Fruit fly (Drosophila melanogaster) Kc167 (cell line): ENCODE data around the gene alpha-Man-Ic.

ENCODE experiments used
- Myc ChIP-seq: fragments of >200 bp; optimal IDR thresholded peaks from 2 replicates; lab custom pipeline; 2017; ENCODE audit warnings: missing external identifiers
- Sin3A ChIP-seq: fragments of >200 bp; optimal IDR thresholded peaks from 2 replicates; lab custom pipeline; 2018; ENCODE audit warnings: missing external identifiers
- h ChIP-seq: fragments of >200 bp; optimal IDR thresholded peaks from 3 replicates; lab custom pipeline; 2018; ENCODE audit warnings: missing external identifiers
- insv ChIP-seq: fragments of >200 bp; optimal IDR thresholded peaks from 3 replicates; lab custom pipeline; 2018; ENCODE audit warnings: missing external identifiers
- psq ChIP-seq: fragments of >200 bp; optimal IDR thresholded peaks from 2 replicates; lab custom pipeline; 2017; ENCODE audit warnings: missing external identifiers
- ttk ChIP-seq: sonication (Bioruptor generic); optimal IDR thresholded peaks from 2 replicates; lab custom pipeline; 2017; ENCODE audit warnings: missing external identifiers

Gene alpha-Man-Ic

DNA sequence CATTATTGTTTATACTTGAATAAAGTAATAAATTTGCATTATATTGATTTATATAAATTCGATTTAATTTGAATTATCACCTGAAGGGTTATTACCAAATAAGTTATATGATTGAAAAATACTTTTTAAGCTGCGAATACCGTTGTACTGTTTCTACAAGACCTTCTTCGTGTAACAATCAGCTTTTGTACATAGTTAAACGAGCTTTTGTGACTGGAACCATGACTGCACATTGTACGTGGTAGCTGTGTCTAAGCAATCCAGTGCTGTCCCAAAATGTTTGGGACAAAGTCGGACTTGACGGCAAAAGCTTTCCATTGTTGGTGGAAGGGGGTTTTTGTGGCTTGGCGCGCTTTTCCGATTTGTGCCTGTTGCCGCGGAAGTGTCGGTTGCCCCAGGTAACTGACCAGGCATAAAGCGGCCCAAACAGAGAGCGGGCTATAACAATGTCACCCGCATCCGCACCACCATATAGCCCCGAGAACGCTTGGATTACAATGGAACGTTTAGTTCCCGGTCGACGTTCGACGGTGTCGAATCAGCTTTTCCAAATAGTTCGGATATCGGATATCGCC lies 22.5 kb downstream of the alpha-Man-Ic start, which contains the start of gene CG31036:
Gene CG31036, plus strand, starts transcription at position 507 of the 575 bp plus-strand sequence.
- TF ChIP-seq Myc: no peak

DNA sequence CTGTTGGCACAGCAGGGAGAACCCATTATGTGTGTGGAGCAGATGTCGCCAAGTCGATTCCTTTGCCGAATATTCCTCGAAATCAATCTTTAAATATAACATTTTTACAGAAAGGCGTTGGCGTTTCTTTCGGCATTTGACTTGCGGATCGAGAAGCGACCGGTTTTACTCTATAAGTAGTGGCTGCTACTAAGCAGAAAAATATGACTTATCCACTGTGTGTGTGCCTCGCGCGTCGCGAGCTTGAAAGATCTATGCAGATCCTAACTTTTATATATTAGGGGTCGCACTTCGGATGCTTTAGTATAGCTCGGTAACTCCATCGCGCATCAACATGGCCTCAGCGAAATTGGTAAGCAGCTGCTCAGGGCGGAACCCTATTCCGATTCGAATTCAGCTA lies 25.0 kb downstream of the alpha-Man-Ic start, which contains the start of gene CG15515:
Gene CG15515, plus strand, starts transcription at position 301 of the 400 bp plus-strand sequence.
- TF ChIP-seq insv: no peak

DNA sequence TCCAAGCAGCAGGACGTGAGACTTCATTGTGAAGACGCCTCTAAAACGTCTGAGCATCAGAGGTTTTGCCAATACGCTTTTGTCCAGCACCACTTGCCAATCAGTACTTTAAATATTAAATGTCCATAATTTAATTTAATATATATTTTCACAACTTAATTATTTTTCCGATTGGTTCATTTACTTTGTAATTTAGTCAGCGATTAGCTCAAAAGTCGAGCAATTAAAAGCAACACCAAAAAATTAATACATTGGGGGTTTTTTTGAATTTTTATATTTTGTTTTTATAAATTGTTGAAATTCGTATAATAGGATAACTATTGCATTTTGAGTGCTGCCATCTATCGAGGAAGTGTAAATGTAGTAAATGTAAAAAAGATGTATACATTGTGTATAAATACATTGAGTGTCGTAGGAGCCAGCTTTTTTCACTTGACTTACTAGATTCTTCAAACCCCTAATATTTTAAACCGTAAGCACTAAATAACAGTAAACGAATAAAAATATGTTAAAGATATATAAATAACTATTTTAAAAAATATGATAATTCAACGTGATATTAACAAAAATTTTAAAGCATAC lies 26.3 kb downstream of the alpha-Man-Ic start, which contains the start of gene CG15517:
Gene CG15517, minus strand, starts transcription at position 51 of the 582 bp plus-strand sequence.
- no peak for TF ChIP-seq ttk (lab: Kevin White, UChicago)
- TF ChIP-seq Myc: no peak
- no peak for TF ChIP-seq psq (lab: Kevin White, UChicago)
- TF ChIP-seq h (lab: Kevin White, UChicago): no peak

DNA sequence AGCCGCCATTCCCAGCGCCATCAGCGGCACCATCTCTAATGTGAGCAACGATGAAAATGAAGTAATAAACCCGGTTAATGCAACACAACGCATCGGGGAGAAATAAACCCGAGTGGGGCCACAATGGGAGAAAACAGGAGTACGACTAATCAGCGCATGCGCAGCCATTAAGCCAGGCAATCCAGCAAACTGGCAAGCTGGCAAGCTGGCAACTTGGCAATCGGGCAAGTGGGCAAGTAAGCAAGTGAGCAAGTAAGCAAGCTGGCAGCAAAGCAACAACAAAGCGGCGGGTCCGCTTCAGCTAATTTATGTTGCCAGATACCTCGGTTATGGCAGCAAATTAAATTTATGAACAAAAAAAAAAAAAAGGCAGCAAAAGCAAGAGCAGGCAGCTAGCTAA lies 30.6 kb downstream of the alpha-Man-Ic start:
- TF ChIP-seq Sin3A (lab: Kevin White, UChicago) (no peak), ttk (lab: Kevin White, UChicago) (no peak), h (lab: Kevin White, UChicago) (no peak), insv (no peak), psq (lab: Kevin White, UChicago) (no peak), Myc (no peak)

DNA sequence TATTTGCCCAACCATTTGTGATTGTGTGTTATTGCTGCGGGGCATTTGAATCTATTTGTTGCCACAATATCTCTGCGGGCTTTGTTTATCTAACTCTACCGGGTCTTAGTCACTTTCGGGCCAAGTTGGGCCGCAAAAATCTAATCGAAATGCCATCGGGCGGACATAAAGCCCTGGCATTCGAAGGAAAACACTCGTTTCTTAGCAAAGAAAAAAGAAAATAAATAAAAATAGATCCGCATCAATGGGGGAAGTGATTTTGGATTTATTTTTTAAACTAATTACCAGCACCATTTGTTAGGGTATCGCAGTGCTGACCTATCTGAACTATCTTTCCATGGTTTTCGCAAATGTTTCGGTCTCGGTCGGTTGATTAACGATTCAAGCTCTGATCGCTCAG lies 31.6 kb downstream of the alpha-Man-Ic start:
- no peak for TF ChIP-seq ttk (lab: Kevin White, UChicago)
- no peak for TF ChIP-seq h (lab: Kevin White, UChicago)
- no peak for TF ChIP-seq Sin3A (lab: Kevin White, UChicago)
- no peak for TF ChIP-seq psq (lab: Kevin White, UChicago)
- TF ChIP-seq insv: no peak
- no peak for TF ChIP-seq Myc

DNA sequence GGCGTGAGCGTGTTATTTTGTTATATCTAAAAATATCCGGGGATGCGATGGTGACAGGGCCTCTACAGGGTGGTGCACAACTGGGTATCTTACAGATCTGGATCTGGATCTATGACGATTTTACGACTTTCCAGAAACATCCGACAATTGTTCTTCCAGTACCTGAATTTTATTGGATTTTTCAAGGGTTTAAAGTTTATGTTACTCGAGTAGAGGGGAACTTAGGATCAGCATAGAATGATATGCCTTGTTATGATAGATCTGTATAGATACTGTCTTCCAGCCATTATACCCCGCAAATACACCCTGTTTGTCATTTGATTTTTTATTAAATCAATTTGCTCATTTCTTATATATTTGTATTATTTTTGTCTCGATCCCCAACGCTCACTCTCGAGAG lies 35.8 kb downstream of the alpha-Man-Ic start:
- TF ChIP-seq h (lab: Kevin White, UChicago) (no peak), ttk (lab: Kevin White, UChicago) (no peak), Sin3A (lab: Kevin White, UChicago) (no peak)

DNA sequence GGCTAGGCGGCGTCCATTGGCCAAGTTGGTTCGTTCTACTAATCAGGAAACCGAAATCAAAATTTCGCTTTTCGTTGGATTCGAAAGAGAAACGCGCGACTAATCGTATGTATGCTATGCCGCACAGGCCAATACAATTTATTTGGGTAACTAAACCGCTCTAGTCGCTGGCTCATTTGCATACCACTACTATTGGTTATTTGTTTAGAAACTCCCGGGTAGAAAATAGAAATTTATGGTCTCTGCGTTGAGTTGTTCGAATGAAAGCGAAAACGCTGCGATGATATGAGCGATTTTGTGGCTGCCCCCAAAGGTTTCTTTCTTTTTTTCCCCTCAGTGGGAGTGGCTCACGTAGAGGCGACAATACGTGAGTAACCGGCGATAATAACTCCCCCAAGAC lies 37.2 kb downstream of the alpha-Man-Ic start:
- TF ChIP-seq psq (lab: Kevin White, UChicago) (no peak), insv (no peak), h (lab: Kevin White, UChicago) (no peak), Myc (no peak), Sin3A (lab: Kevin White, UChicago) (no peak), ttk (lab: Kevin White, UChicago) (no peak)

DNA sequence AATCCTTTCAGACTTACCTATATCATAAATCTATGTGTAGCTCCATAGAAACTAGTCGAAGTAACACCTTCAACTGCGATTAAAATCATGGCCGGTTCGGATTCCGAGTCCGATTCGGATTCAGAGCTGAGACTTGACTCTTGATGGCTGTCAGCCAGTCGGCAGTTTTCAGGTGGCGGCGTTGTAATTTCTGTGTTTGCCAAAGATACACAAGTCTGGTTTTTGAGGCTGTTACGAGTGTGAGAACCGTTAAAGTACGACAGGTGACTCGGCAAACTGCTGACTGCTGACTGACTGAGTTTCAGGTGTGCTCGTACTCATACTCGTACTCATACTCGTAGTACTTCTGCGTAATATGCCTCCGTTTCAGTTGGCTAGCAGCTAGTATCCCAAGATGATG lies 39.0 kb downstream of the alpha-Man-Ic start:
- TF ChIP-seq Sin3A (lab: Kevin White, UChicago): no peak
- no peak for TF ChIP-seq insv
- TF ChIP-seq h (lab: Kevin White, UChicago): no peak
- TF ChIP-seq ttk (lab: Kevin White, UChicago): no peak

DNA sequence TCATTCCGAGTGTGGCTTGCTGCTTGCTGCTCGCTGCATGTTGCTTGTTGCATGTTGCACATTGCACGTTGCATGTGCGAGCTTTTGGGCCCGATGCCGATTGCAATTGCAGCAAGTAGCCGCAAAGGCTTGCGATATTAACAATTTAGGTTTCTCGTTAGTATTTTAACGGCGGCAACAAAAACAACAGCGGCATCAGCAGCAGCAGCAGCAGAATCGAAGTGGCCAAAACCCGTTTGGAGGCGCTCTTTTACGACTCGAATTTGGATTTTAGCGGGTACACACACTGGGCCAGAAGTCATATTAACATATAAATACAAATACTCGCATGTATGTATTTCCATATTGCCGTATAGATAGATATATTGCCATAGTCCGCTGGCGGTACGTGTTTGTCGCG lies 49.9 kb downstream of the alpha-Man-Ic start:
- TF ChIP-seq psq (lab: Kevin White, UChicago) (no peak), Sin3A (lab: Kevin White, UChicago) (no peak), h (lab: Kevin White, UChicago) (no peak), insv (no peak), ttk (lab: Kevin White, UChicago) (no peak), Myc (no peak)
